Fruit fly (Drosophila melanogaster) whole organism, embryonic: ENCODE measurements around the gene Tsp5D.

Experiments used
- Bgb ChIP-seq: fragments of 200-800 bp; sonication (Bioruptor generic); IDR thresholded peaks from 2 replicates; pipeline ENCODE4 v1.3.6; 2022; ENCODE audit warnings: missing biosample characterization, missing genetic modification characterization; ENCODE audit not compliant: partially characterized antibody
- Bteb2 ChIP-seq: fragments of 200-800 bp; sonication (Bioruptor generic); optimal IDR thresholded peaks from 2 replicates; lab custom pipeline; 2016; ENCODE audit warnings: missing biosample characterization, missing genetic modification characterization
- CG10321 ChIP-seq: fragments of 200-800 bp; sonication (Bioruptor generic); IDR thresholded peaks from 2 replicates; pipeline ENCODE4 v1.3.6; 2022; ENCODE audit warnings: missing biosample characterization, missing genetic modification characterization
- CG11247 ChIP-seq: fragments of 200-800 bp; sonication (Bioruptor generic); IDR thresholded peaks from 2 replicates; pipeline ENCODE4 v1.3.6; 2022; ENCODE audit warnings: missing biosample characterization, missing genetic modification characterization
- CG13424 ChIP-seq: fragments of 200-800 bp; sonication (Bioruptor generic); optimal IDR thresholded peaks from 2 replicates; lab custom pipeline; 2019; ENCODE audit warnings: missing biosample characterization, mild to moderate bottlenecking, missing genetic modification characterization, moderate library complexity
- CG14710 ChIP-seq: fragments of 200-800 bp; sonication (Bioruptor generic); optimal IDR thresholded peaks from 3 replicates; lab custom pipeline; 2019; ENCODE audit warnings: missing biosample characterization, mild to moderate bottlenecking, missing genetic modification characterization, moderate library complexity
- CG17359 ChIP-seq: fragments of 200-800 bp; sonication (Bioruptor generic); optimal IDR thresholded peaks from 3 replicates; lab custom pipeline; 2018; ENCODE audit warnings: missing biosample characterization, mild to moderate bottlenecking, missing genetic modification characterization, moderate library complexity
- CG17361 ChIP-seq: fragments of 200-800 bp; sonication (Bioruptor generic); IDR thresholded peaks from 3 replicates; pipeline ENCODE4 v1.3.6; 2022; ENCODE audit warnings: missing biosample characterization, missing genetic modification characterization
- CG17802 ChIP-seq: fragments of 200-800 bp; sonication (Bioruptor generic); optimal IDR thresholded peaks from 2 replicates; lab custom pipeline; 2018; ENCODE audit warnings: missing biosample characterization, mild to moderate bottlenecking, missing genetic modification characterization, moderate library complexity
- CG30431 ChIP-seq: fragments of 200-800 bp; sonication (Bioruptor generic); optimal IDR thresholded peaks from 2 replicates; lab custom pipeline; 2017; ENCODE audit warnings: missing biosample characterization, missing genetic modification characterization
- CG3065 ChIP-seq: fragments of 200-800 bp; sonication (Bioruptor generic); optimal IDR thresholded peaks from 2 replicates; lab custom pipeline; 2016; ENCODE audit warnings: missing biosample characterization, missing genetic modification characterization
- CG31224 ChIP-seq: fragments of 200-800 bp; sonication (Bioruptor generic); IDR thresholded peaks from 2 replicates; pipeline ENCODE4 v1.3.6; 2022; ENCODE audit warnings: missing biosample characterization, missing genetic modification characterization
- CG32767 ChIP-seq: fragments of 200-800 bp; sonication (Bioruptor generic); IDR thresholded peaks from 2 replicates; pipeline ENCODE4 v1.3.6; 2022; ENCODE audit warnings: missing biosample characterization, missing genetic modification characterization
- CG32772 ChIP-seq: fragments of 200-800 bp; sonication (Bioruptor generic); IDR thresholded peaks from 2 replicates; pipeline ENCODE4 v1.3.6; 2022; ENCODE audit warnings: missing biosample characterization, missing genetic modification characterization
- CG3281 ChIP-seq: fragments of 200-800 bp; sonication (Bioruptor generic); optimal IDR thresholded peaks from 3 replicates; lab custom pipeline; 2017; ENCODE audit warnings: missing biosample characterization, mild to moderate bottlenecking, missing genetic modification characterization
- CG4404 ChIP-seq: fragments of 200-800 bp; sonication (Bioruptor generic); IDR thresholded peaks from 2 replicates; pipeline ENCODE4 v1.3.6; 2022; ENCODE audit warnings: missing biosample characterization, missing genetic modification characterization
- CG7786 ChIP-seq: fragments of 200-800 bp; sonication (Bioruptor generic); optimal IDR thresholded peaks from 2 replicates; lab custom pipeline; 2016; ENCODE audit warnings: missing biosample characterization, missing genetic modification characterization
- CG9727 ChIP-seq: fragments of 200-800 bp; sonication (Bioruptor generic); optimal IDR thresholded peaks from 3 replicates; lab custom pipeline; 2017; ENCODE audit warnings: missing biosample characterization, mild to moderate bottlenecking, missing genetic modification characterization
- CkIIα-i1 ChIP-seq: fragments of 200-800 bp; sonication (Bioruptor generic); IDR thresholded peaks from 2 replicates; pipeline ENCODE4 v1.3.6; 2022; ENCODE audit warnings: missing biosample characterization, missing genetic modification characterization
- Dad ChIP-seq: fragments of 200-800 bp; sonication (Bioruptor generic); optimal IDR thresholded peaks from 3 replicates; lab custom pipeline; 2016; ENCODE audit warnings: missing biosample characterization, missing genetic modification characterization
- H2.0 ChIP-seq: fragments of 200-800 bp; sonication (Bioruptor generic); IDR thresholded peaks from 2 replicates; pipeline ENCODE4 v1.3.6; 2022; ENCODE audit warnings: missing biosample characterization, missing genetic modification characterization
- HLH54F ChIP-seq: fragments of 200-800 bp; sonication (Bioruptor generic); optimal IDR thresholded peaks from 3 replicates; lab custom pipeline; 2016; ENCODE audit warnings: missing biosample characterization, missing genetic modification characterization
- Hr3 ChIP-seq: fragments of 200-800 bp; sonication (Bioruptor generic); optimal IDR thresholded peaks from 3 replicates; lab custom pipeline; 2016; ENCODE audit warnings: missing biosample characterization, missing genetic modification characterization
- Hr78 ChIP-seq, 2 experiments: fragments of 200-800 bp in 1 of 2; fragments of >200 bp in 1 of 2; sonication (Bioruptor generic) in 1 of 2; optimal IDR thresholded peaks; 2 replicates each; lab custom pipeline; 2017 to 2019; ENCODE audit warnings: missing biosample characterization in 2 of 2, missing genetic modification characterization in 2 of 2, mild to moderate bottlenecking in 1 of 2, moderate library complexity in 1 of 2
- NFAT ChIP-seq: fragments of 200-800 bp; sonication (Bioruptor generic); IDR thresholded peaks from 2 replicates; pipeline ENCODE4 v1.3.6; 2022; ENCODE audit warnings: missing biosample characterization, missing genetic modification characterization
- Scr ChIP-seq: fragments of 200-800 bp; sonication (Bioruptor generic); IDR thresholded peaks from 2 replicates; pipeline ENCODE4 v1.3.6; 2022; ENCODE audit warnings: missing biosample characterization, missing genetic modification characterization; ENCODE audit not compliant: partially characterized antibody
- ac ChIP-seq: fragments of 200-800 bp; sonication (Bioruptor generic); optimal IDR thresholded peaks from 3 replicates; lab custom pipeline; 2017; ENCODE audit warnings: missing biosample characterization, mild to moderate bottlenecking, missing genetic modification characterization
- bcd ChIP-seq: fragments of 200-800 bp; sonication (Bioruptor generic); optimal IDR thresholded peaks from 2 replicates; lab custom pipeline; 2017; ENCODE audit warnings: missing biosample characterization, mild to moderate bottlenecking, missing genetic modification characterization
- bowl ChIP-seq: fragments of 200-800 bp; sonication (Bioruptor generic); IDR thresholded peaks from 2 replicates; pipeline ENCODE4 v1.3.6; 2022; ENCODE audit warnings: missing biosample characterization, missing genetic modification characterization
- btn ChIP-seq: fragments of 200-800 bp; sonication (Bioruptor generic); optimal IDR thresholded peaks from 2 replicates; lab custom pipeline; 2016; ENCODE audit warnings: missing biosample characterization, missing genetic modification characterization
- corto ChIP-seq: fragments of 200-800 bp; sonication (Bioruptor generic); optimal IDR thresholded peaks from 2 replicates; lab custom pipeline; 2016; ENCODE audit warnings: missing biosample characterization, mild to moderate bottlenecking, missing genetic modification characterization, moderate library complexity
- croc ChIP-seq: fragments of 200-800 bp; sonication (Bioruptor generic); conservative IDR thresholded peaks from 3 replicates; pipeline ENCODE4 v1.3.6; 2022; ENCODE audit warnings: missing biosample characterization, missing genetic modification characterization
- dm ChIP-seq: fragments of 200-800 bp; sonication (Bioruptor generic); optimal IDR thresholded peaks from 3 replicates; lab custom pipeline; 2016; ENCODE audit warnings: missing biosample characterization, missing genetic modification characterization
- dysf ChIP-seq: fragments of 200-800 bp; sonication (Bioruptor generic); IDR thresholded peaks from 3 replicates; pipeline ENCODE4 v1.3.6; 2022; ENCODE audit warnings: missing biosample characterization, missing genetic modification characterization
- eve ChIP-seq, 2 experiments: fragments of >200 bp; optimal IDR thresholded peaks; 2 replicates each; lab custom pipeline; 2017; ENCODE audit warnings: missing biosample characterization in 2 of 2, missing genetic modification characterization in 2 of 2
- ewg ChIP-seq: fragments of 200-800 bp; sonication (Bioruptor generic); optimal IDR thresholded peaks from 3 replicates; lab custom pipeline; 2017; ENCODE audit warnings: mild to moderate bottlenecking, missing biosample characterization, missing genetic modification reagents, missing genetic modification characterization
- eyg ChIP-seq: fragments of 200-800 bp; sonication (Bioruptor generic); optimal IDR thresholded peaks from 3 replicates; lab custom pipeline; 2016; ENCODE audit warnings: missing biosample characterization, missing genetic modification characterization
- fd3F ChIP-seq: fragments of 200-800 bp; sonication (Bioruptor generic); optimal IDR thresholded peaks from 2 replicates; lab custom pipeline; 2018; ENCODE audit warnings: missing biosample characterization, mild to moderate bottlenecking, missing genetic modification characterization, moderate library complexity
- grn ChIP-seq: fragments of 200-800 bp; sonication (Bioruptor generic); optimal IDR thresholded peaks from 3 replicates; lab custom pipeline; 2017; ENCODE audit warnings: missing biosample characterization, missing genetic modification characterization
- jing ChIP-seq: fragments of 200-800 bp; sonication (Bioruptor generic); optimal IDR thresholded peaks from 2 replicates; lab custom pipeline; 2018; ENCODE audit warnings: missing biosample characterization, mild to moderate bottlenecking, missing genetic modification characterization
- knrl ChIP-seq: fragments of 200-800 bp; sonication (Bioruptor generic); IDR thresholded peaks from 3 replicates; pipeline ENCODE4 v1.3.6; 2022; ENCODE audit warnings: missing biosample characterization, missing genetic modification characterization; ENCODE audit not compliant: partially characterized antibody
- lov ChIP-seq, 2 experiments: fragments of 200-800 bp in 1 of 2; fragments of >200 bp in 1 of 2; sonication (Bioruptor generic) in 1 of 2; IDR thresholded peaks in 1 of 2; optimal IDR thresholded peaks in 1 of 2; 2 replicates in 1 of 2; 3 replicates in 1 of 2; pipeline versions ENCODE4 v1.3.6 to Lab custom; 2017 to 2022; ENCODE audit warnings: missing biosample characterization in 1 of 2, missing genetic modification characterization in 1 of 2
- nau ChIP-seq: fragments of 200-800 bp; sonication (Bioruptor generic); optimal IDR thresholded peaks from 3 replicates; lab custom pipeline; 2017; ENCODE audit warnings: missing biosample characterization, mild to moderate bottlenecking, missing genetic modification characterization, missing genetic modification reagents
- p53 ChIP-seq: fragments of 200-800 bp; sonication (Bioruptor generic); optimal IDR thresholded peaks from 2 replicates; lab custom pipeline; 2016; ENCODE audit warnings: missing biosample characterization, missing genetic modification characterization
- pita ChIP-seq: fragments of 200-800 bp; sonication (Bioruptor generic); optimal IDR thresholded peaks from 2 replicates; lab custom pipeline; 2017; ENCODE audit warnings: missing biosample characterization, mild to moderate bottlenecking, missing genetic modification characterization
- pum ChIP-seq: fragments of 200-800 bp; sonication (Bioruptor generic); optimal IDR thresholded peaks from 2 replicates; lab custom pipeline; 2016; ENCODE audit warnings: missing biosample characterization, missing genetic modification characterization
- so ChIP-seq: fragments of 200-800 bp; sonication (Bioruptor generic); IDR thresholded peaks from 3 replicates; pipeline ENCODE4 v1.3.6; 2022; ENCODE audit warnings: missing biosample characterization, missing genetic modification characterization
- tgo ChIP-seq: fragments of 200-800 bp; sonication (Bioruptor generic); IDR thresholded peaks from 3 replicates; pipeline ENCODE4 v1.3.6; 2022; ENCODE audit warnings: missing biosample characterization, missing genetic modification characterization
- tio ChIP-seq: fragments of 200-800 bp; sonication (Bioruptor generic); optimal IDR thresholded peaks from 2 replicates; lab custom pipeline; 2017; ENCODE audit warnings: missing biosample characterization, missing genetic modification characterization, inconsistent platforms
- tup ChIP-seq: fragments of 200-800 bp; sonication (Bioruptor generic); optimal IDR thresholded peaks from 2 replicates; lab custom pipeline; 2016; ENCODE audit warnings: missing biosample characterization, mild to moderate bottlenecking, missing genetic modification characterization, moderate library complexity
- zfh2 ChIP-seq: fragments of 200-800 bp; sonication (Bioruptor generic); optimal IDR thresholded peaks from 2 replicates; lab custom pipeline; 2016; ENCODE audit warnings: missing biosample characterization, missing genetic modification characterization

Tsp5D gene

DNA sequence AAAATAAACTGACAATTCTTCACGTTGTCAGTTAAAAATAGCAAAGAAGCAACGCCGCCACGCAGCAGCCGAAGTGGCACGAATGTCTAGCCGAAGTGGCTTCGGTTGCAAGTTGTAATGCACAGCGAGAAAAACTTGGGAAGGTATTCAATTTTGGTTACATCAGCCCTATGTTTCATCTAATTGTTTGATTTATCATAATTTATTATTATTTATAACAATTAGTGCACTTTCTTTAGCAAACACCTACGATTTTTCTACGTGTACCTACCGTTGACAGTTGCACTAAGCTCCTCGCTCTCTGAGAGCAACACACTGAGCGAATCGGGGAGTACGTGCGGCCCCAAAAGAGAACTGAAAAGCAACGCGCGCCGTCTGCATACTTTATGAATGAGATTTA lies at the start of gene Tsp5D (continued):
- TF ChIP-seq Bgb (GFP tag; lab: Robert Waterston, UW): no peak
- no peak for TF ChIP-seq dm (GFP tag; lab: Kevin White, UChicago)
- TF ChIP-seq zfh2 (GFP tag; lab: Kevin White, UChicago): no peak
- peak; percentile 95 for TF ChIP-seq CG13424 (tag; lab: Kevin White, UChicago)
- TF ChIP-seq lov (optimal IDR thresholded peaks at IDR 0.05; lab: Kevin White, UChicago): no peak
- TF ChIP-seq lov (GFP tag; IDR thresholded peaks at IDR 0.05; lab: Robert Waterston, UW): peak; percentile 93
- peak; percentile 94 for TF ChIP-seq CG32772 (GFP tag; lab: Robert Waterston, UW)
- TF ChIP-seq NFAT (GFP tag; lab: Robert Waterston, UW): peak; percentile 69
- peak; percentile 75 for TF ChIP-seq CG4404 (GFP tag; lab: Robert Waterston, UW)
- TF ChIP-seq tgo (GFP tag; lab: Robert Waterston, UW): peak; percentile 95
- peak; percentile 70 for TF ChIP-seq CG10321 (GFP tag; lab: Robert Waterston, UW)
- TF ChIP-seq ac: peak; percentile 42
- TF ChIP-seq CG32767 (GFP tag; lab: Robert Waterston, UW): peak; percentile 88
- peak; percentile 87 for TF ChIP-seq CG11247
- no peak for TF ChIP-seq p53
- TF ChIP-seq pita: no peak
- TF ChIP-seq dysf (GFP tag; lab: Robert Waterston, UW): peak; percentile 96
- TF ChIP-seq ewg (GFP tag; lab: Kevin White, UChicago): peak; percentile 89
- no peak for TF ChIP-seq Bteb2
- TF ChIP-seq btn: no peak
- peak; percentile 84 for TF ChIP-seq CG30431 (GFP tag; lab: Kevin White, UChicago)
- TF ChIP-seq jing (GFP tag; lab: Kevin White, UChicago): peak; percentile 82
- peak; percentile 73 for TF ChIP-seq CG31224
- peak; percentile 86 for TF ChIP-seq CG14710 (tag; lab: Kevin White, UChicago)
- TF ChIP-seq CG3065: peak; percentile 59
- peak; percentile 68 for TF ChIP-seq tio (GFP tag; lab: Kevin White, UChicago)
- TF ChIP-seq CG9727: peak; percentile 79
- peak; percentile 75 for TF ChIP-seq CG17802 (tag; lab: Kevin White, UChicago)
- peak in 1 of 2 experiments; percentile 58 for TF ChIP-seq Hr78 (GFP tag; optimal IDR thresholded peaks at IDR 0.05; lab: Kevin White, UChicago)
- TF ChIP-seq CG3281 (GFP tag; lab: Kevin White, UChicago): peak; percentile 75
- peak; percentile 95 for TF ChIP-seq H2.0 (GFP tag; lab: Robert Waterston, UW)
- no peak for TF ChIP-seq grn
- peak; percentile 96 for TF ChIP-seq so (GFP tag; lab: Robert Waterston, UW)
- TF ChIP-seq HLH54F (GFP tag; lab: Kevin White, UChicago): peak; percentile 38
- peak; percentile 91 for TF ChIP-seq Hr3 (GFP tag; lab: Kevin White, UChicago)
- TF ChIP-seq bcd (GFP tag; lab: Kevin White, UChicago): peak; percentile 90
- no peak for TF ChIP-seq knrl (GFP tag; lab: Robert Waterston, UW)
- peak; percentile 93 for TF ChIP-seq CG17361 (GFP tag; lab: Robert Waterston, UW)
- peak; percentile 98 for TF ChIP-seq CG17359 (tag; lab: Kevin White, UChicago)
- TF ChIP-seq Scr (GFP tag; lab: Robert Waterston, UW): no peak
- peak; percentile 90 for TF ChIP-seq nau (GFP tag; lab: Kevin White, UChicago)
- TF ChIP-seq CG7786: no peak
- peak; percentile 91 for TF ChIP-seq bowl
- TF ChIP-seq eve (GFP tag; optimal IDR thresholded peaks at IDR 0.05; lab: Kevin White, UChicago): no peak
- TF ChIP-seq eyg: no peak
- TF ChIP-seq croc: peak; percentile 93
- peak; percentile 66; the same call in 1 of the 2 replicates for TF ChIP-seq CkIIα-i1
- peak; percentile 57 for TF ChIP-seq tup
- TF ChIP-seq Dad (GFP tag; lab: Kevin White, UChicago): peak; percentile 30
- no peak for TF ChIP-seq corto (GFP tag; lab: Kevin White, UChicago)
- peak; percentile 80 for TF ChIP-seq fd3F
- TF ChIP-seq pum (GFP tag; lab: Kevin White, UChicago): peak; percentile 47
